Fruit fly (Drosophila melanogaster) whole organism, prepupa: ENCODE measurements around the gene CG33664.

Source experiments
- CG10669 ChIP-seq: fragments of 200-800 bp; sonication (Bioruptor generic); optimal IDR thresholded peaks from 3 replicates; lab custom pipeline; 2018; ENCODE audit warnings: missing biosample characterization, mild to moderate bottlenecking, missing genetic modification characterization, moderate library complexity
- CG11294 ChIP-seq: fragments of 200-800 bp; sonication (Bioruptor generic); IDR thresholded peaks from 2 replicates; pipeline ENCODE4 v1.3.6; 2022; ENCODE audit warnings: missing biosample characterization, missing genetic modification characterization
- CG6276 ChIP-seq: fragments of 200-800 bp; sonication (Bioruptor generic); optimal IDR thresholded peaks from 2 replicates; lab custom pipeline; 2017; ENCODE audit warnings: missing biosample characterization, mild to moderate bottlenecking, missing genetic modification characterization
- CG6808 ChIP-seq: fragments of 200-800 bp; sonication (Bioruptor generic); optimal IDR thresholded peaks from 3 replicates; lab custom pipeline; 2017; ENCODE audit warnings: missing biosample characterization, missing genetic modification characterization, mild to moderate bottlenecking, moderate library complexity, missing genetic modification reagents
- CG7368 ChIP-seq: fragments of 200-800 bp; sonication (Bioruptor generic); optimal IDR thresholded peaks from 3 replicates; lab custom pipeline; 2016; ENCODE audit warnings: missing biosample characterization, missing genetic modification characterization
- Ets21C ChIP-seq: fragments of 200-800 bp; sonication (Bioruptor generic); optimal IDR thresholded peaks from 3 replicates; lab custom pipeline; 2016; ENCODE audit warnings: missing biosample characterization, missing genetic modification characterization
- Hr38 ChIP-seq: sonication (Bioruptor generic); optimal IDR thresholded peaks from 2 replicates; lab custom pipeline; 2016; ENCODE audit warnings: missing biosample characterization, missing genetic modification characterization
- Sox14 ChIP-seq: fragments of 200-800 bp; sonication (Bioruptor generic); optimal IDR thresholded peaks from 3 replicates; lab custom pipeline; 2016; ENCODE audit warnings: missing biosample characterization, missing genetic modification characterization
- esn ChIP-seq: fragments of 200-800 bp; sonication (Bioruptor generic); optimal IDR thresholded peaks from 2 replicates; lab custom pipeline; 2016; ENCODE audit warnings: missing biosample characterization, mild to moderate bottlenecking, missing genetic modification characterization, moderate library complexity
- fd59A ChIP-seq: fragments of 200-800 bp; sonication (Bioruptor generic); optimal IDR thresholded peaks from 2 replicates; lab custom pipeline; 2017; ENCODE audit warnings: missing biosample characterization, mild to moderate bottlenecking, missing genetic modification characterization, missing genetic modification reagents

DNA sequence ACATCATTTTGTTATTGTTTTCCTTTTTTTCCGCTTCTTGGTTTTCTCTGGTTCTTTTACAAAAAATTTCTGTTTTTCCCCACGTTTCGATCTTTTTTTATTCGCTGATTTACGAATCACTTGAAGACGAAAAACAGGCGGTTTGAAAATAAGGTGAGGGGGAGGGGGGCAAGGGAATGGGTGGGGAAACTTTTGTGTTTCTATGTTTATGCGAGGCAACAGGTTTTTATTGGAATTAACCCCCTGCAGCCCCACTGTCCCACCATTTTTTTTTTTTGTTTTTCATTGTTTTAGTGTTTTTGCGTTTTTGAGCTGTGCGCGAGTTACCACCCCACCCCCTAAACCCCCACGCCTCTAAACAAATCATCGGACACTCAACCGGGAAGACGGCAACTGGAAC, 49.1 kb upstream of the CG33664 start:
- TF ChIP-seq Hr38 (GFP tag; lab: Kevin White, UChicago) (no peak), CG7368 (GFP tag; lab: Kevin White, UChicago) (no peak), Ets21C (GFP tag; lab: Kevin White, UChicago) (no peak), esn (no peak), CG6808 (GFP tag; lab: Kevin White, UChicago) (no peak), fd59A (no peak), CG10669 (GFP tag; lab: Kevin White, UChicago) (no peak), CG11294 (GFP tag; lab: Robert Waterston, UW) (no peak), Sox14 (GFP tag; lab: Kevin White, UChicago) (no peak), CG6276 (no peak)
